Fruit fly (Drosophila melanogaster) whole organism, adult: Measurements from ENCODE around the gene CG6325.

Experiments used
- CG11617 ChIP-seq: fragments of 200-800 bp; sonication (Bioruptor generic); optimal IDR thresholded peaks from 2 replicates; lab custom pipeline; 2017; ENCODE audit warnings: mild to moderate bottlenecking, missing biosample characterization, missing genetic modification reagents, missing genetic modification characterization
- CG12768 ChIP-seq: fragments of 200-800 bp; sonication (Bioruptor generic); optimal IDR thresholded peaks from 2 replicates; lab custom pipeline; 2017; ENCODE audit warnings: missing biosample characterization, missing genetic modification characterization, mild to moderate bottlenecking, moderate library complexity, missing genetic modification reagents
- CG1620 ChIP-seq: fragments of 200-800 bp; sonication (Bioruptor generic); optimal IDR thresholded peaks from 2 replicates; lab custom pipeline; 2016; ENCODE audit warnings: missing biosample characterization, missing genetic modification characterization
- CG33017 ChIP-seq: fragments of 200-800 bp; sonication (Bioruptor generic); optimal IDR thresholded peaks from 2 replicates; lab custom pipeline; 2018; ENCODE audit warnings: missing biosample characterization, mild to moderate bottlenecking, missing genetic modification characterization, moderate library complexity
- Clk ChIP-seq: fragments of 200-800 bp; sonication (Bioruptor generic); optimal IDR thresholded peaks from 2 replicates; lab custom pipeline; 2017; ENCODE audit warnings: missing biosample characterization, missing genetic modification characterization
- cic ChIP-seq: fragments of 200-800 bp; sonication (Bioruptor generic); optimal IDR thresholded peaks from 2 replicates; lab custom pipeline; 2017; ENCODE audit warnings: missing biosample characterization, mild to moderate bottlenecking, missing genetic modification characterization, moderate library complexity
- cnc ChIP-seq, 2 experiments: fragments of >200 bp; optimal IDR thresholded peaks; 2 replicates each; lab custom pipeline; 2017
- ovo ChIP-seq: fragments of 200-800 bp; sonication (Bioruptor generic); optimal IDR thresholded peaks from 2 replicates; lab custom pipeline; 2016; ENCODE audit warnings: missing biosample characterization, missing genetic modification characterization
- pad ChIP-seq: fragments of 200-800 bp; sonication (Bioruptor generic); optimal IDR thresholded peaks from 3 replicates; lab custom pipeline; 2017; ENCODE audit warnings: missing biosample characterization, missing genetic modification characterization, mild to moderate bottlenecking, moderate library complexity, missing genetic modification reagents
- toe ChIP-seq: fragments of 200-800 bp; sonication (Bioruptor generic); optimal IDR thresholded peaks from 2 replicates; lab custom pipeline; 2016; ENCODE audit warnings: missing biosample characterization, missing genetic modification characterization

dm6 chr3R:10400732-10401131 lies 6.4 kb downstream of the CG6325 start, which contains the start of gene mthl11:
- TF ChIP-seq CG1620 (GFP tag; lab: Kevin White, UChicago) (no peak), CG11617 (no peak), ovo (GFP tag; lab: Kevin White, UChicago) (no peak), CG33017 (no peak), toe (GFP tag; lab: Kevin White, UChicago) (no peak), CG12768 (no peak), cic (GFP tag; lab: Kevin White, UChicago) (no peak), Clk (GFP tag; lab: Kevin White, UChicago) (no peak), cnc (optimal IDR thresholded peaks at IDR 0.05; lab: Kevin White, UChicago) (no peak), pad (no peak)
